Worm (Caenorhabditis elegans) whole organism, early embryonic: ENCODE measurements around the gene C04C11.25.

Experiments used
- B0310.2 ChIP-seq: sonication (generic microtip); optimal IDR thresholded peaks from 2 replicates; lab custom pipeline; 2016; ENCODE audit warnings: mild to moderate bottlenecking, missing genetic modification characterization, missing compliant biosample characterization
- F13C5.2 ChIP-seq: sonication (generic microtip); optimal IDR thresholded peaks from 2 replicates; lab custom pipeline; 2017; ENCODE audit warnings: mild to moderate bottlenecking, missing genetic modification characterization, inconsistent platforms, missing compliant biosample characterization
- aly-1 ChIP-seq: sonication (generic microtip); optimal IDR thresholded peaks from 2 replicates; lab custom pipeline; 2016; ENCODE audit warnings: missing genetic modification characterization, missing compliant biosample characterization
- ama-1 ChIP-seq: fragments of 150-350 bp; optimal IDR thresholded peaks from 2 replicates; lab custom pipeline; 2014
- ceh-13 ChIP-seq: fragments of 200-800 bp; sonication (Bioruptor generic); optimal IDR thresholded peaks from 2 replicates; lab custom pipeline; 2018; ENCODE audit warnings: mild to moderate bottlenecking, missing genetic modification characterization, missing compliant biosample characterization
- ceh-36 ChIP-seq: sonication (generic microtip); optimal IDR thresholded peaks from 2 replicates; lab custom pipeline; 2016; ENCODE audit warnings: missing genetic modification characterization, inconsistent platforms, missing compliant biosample characterization
- ets-7 ChIP-seq: sonication (generic microtip); optimal IDR thresholded peaks from 2 replicates; lab custom pipeline; 2016; ENCODE audit warnings: missing genotype, missing genetic modification characterization, missing compliant biosample characterization
- flt-1 ChIP-seq: fragments of 200-800 bp; sonication (Bioruptor generic); IDR thresholded peaks from 2 replicates; pipeline ENCODE4 v1.3.6; 2022; ENCODE audit warnings: missing genetic modification characterization, missing compliant biosample characterization
- hmbx-1 ChIP-seq: sonication (generic microtip); optimal IDR thresholded peaks from 2 replicates; lab custom pipeline; 2016; ENCODE audit warnings: mild to moderate bottlenecking, missing genetic modification characterization, missing compliant biosample characterization
- hmg-4 ChIP-seq: fragments of 200-800 bp; sonication (Bioruptor generic); optimal IDR thresholded peaks from 2 replicates; lab custom pipeline; 2018; ENCODE audit warnings: mild to moderate bottlenecking, missing genetic modification characterization, missing compliant biosample characterization
- hnd-1 ChIP-seq: sonication (generic microtip); optimal IDR thresholded peaks from 2 replicates; lab custom pipeline; 2016; ENCODE audit warnings: missing genetic modification characterization, missing compliant biosample characterization
- pes-1 ChIP-seq: fragments of 200-800 bp; sonication (Bioruptor generic); IDR thresholded peaks from 2 replicates; pipeline ENCODE4 v1.3.6; 2022; ENCODE audit warnings: missing genetic modification reagents, missing genetic modification characterization, missing compliant biosample characterization
- scrt-1 ChIP-seq: fragments of 200-800 bp; sonication (Bioruptor generic); IDR thresholded peaks from 2 replicates; pipeline ENCODE4 v1.3.6; 2022; ENCODE audit warnings: missing genetic modification characterization, missing compliant biosample characterization
- sea-1 ChIP-seq: fragments of 200-800 bp; sonication (Bioruptor generic); conservative IDR thresholded peaks from 2 replicates; pipeline ENCODE4 v1.3.6; 2022; ENCODE audit warnings: missing genetic modification characterization, missing compliant biosample characterization
- tbx-11 ChIP-seq: fragments of 200-800 bp; sonication (Bioruptor generic); IDR thresholded peaks from 2 replicates; pipeline ENCODE4 v1.3.6; 2022; ENCODE audit warnings: missing genetic modification characterization, missing compliant biosample characterization
- tbx-37 ChIP-seq: fragments of 200-800 bp; sonication (Bioruptor generic); conservative IDR thresholded peaks from 2 replicates; pipeline ENCODE4 v1.3.6; 2022; ENCODE audit warnings: missing genetic modification reagents, missing genetic modification characterization, missing compliant biosample characterization
- tra-4 ChIP-seq: sonication (generic microtip); optimal IDR thresholded peaks from 2 replicates; lab custom pipeline; 2017; ENCODE audit warnings: missing genetic modification characterization, missing compliant biosample characterization

The C04C11.25 gene

ce11 chrX:13977439-13978118 is 37.7 kb downstream of the C04C11.25 start, which contains the start of gene F48F7.6:
Gene F48F7.6 (plus strand): TSS chrX:13977829.
- TF ChIP-seq tbx-11 (GFP tag; lab: Robert Waterston, UW): no peak
- TF ChIP-seq B0310.2 (tag; lab: Kevin White, UChicago): no peak
- TF ChIP-seq F13C5.2 (tag; lab: Kevin White, UChicago): peak; percentile 50
- no peak for TF ChIP-seq sea-1 (GFP tag; lab: Robert Waterston, UW)
- TF ChIP-seq scrt-1 (GFP tag; lab: Robert Waterston, UW): no peak
- TF ChIP-seq pes-1: no peak
- no peak for TF ChIP-seq tbx-37
- peak; percentile 72 for TF ChIP-seq hmg-4 (GFP tag; lab: Kevin White, UChicago)
- TF ChIP-seq aly-1 (tag; lab: Kevin White, UChicago): peak; percentile 60
- peak; percentile 40; the same call in 1 of the 2 replicates for TF ChIP-seq flt-1 (GFP tag; lab: Robert Waterston, UW)

DNA sequence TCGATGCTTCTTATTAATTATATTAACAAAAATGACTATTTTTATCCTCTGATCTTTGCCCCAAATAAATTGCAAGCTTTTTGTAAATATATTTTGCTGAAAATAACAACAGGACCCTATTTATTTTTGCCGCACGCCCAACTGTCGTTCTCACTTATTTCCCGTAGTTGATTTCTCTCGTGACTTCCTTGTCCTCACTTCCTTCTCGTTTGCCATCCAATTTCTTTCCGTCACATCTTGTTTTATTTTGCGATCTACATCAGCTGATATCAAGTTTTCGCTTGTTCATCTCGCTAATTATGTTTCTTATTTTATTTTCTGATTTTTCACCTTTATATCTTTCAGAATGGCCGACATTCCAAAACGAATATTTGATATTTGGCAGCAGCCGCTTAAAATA is 40.0 kb downstream of the C04C11.25 start, which contains the start of gene F48F7.5:
Gene F48F7.5 (plus strand): TSS at position 340 of the 400 bp plus-strand sequence.
- TF ChIP-seq F13C5.2 (tag; lab: Kevin White, UChicago): no peak
- no peak for TF ChIP-seq ceh-13

DNA sequence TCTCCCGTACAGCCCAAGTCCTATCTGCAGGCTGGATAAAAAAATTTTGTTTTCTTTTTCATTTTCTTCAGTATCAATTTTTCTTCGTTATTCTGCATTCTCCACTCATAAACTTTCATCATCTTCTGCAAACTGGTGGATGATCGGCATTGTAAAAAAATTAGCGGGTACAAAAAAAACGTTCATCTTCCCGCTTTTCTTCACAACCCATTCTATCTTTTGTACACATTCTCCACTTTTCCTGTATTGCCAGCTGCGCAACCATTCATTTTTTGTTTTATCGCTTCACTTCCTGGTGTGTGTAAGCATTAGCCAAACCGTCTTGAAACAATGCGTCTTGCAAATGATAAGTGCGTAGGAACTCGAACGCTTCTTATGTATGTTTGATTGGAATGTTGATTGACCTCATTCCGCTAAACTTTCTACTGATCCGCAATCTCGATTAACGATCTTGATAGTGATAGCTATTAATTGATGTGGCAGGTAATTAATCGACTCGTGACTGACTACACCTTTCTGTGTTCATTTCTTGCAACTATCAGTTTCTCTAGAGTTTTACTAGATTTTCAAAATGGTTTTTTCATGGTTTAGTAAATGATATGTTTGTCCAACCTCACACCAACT is 40.7 kb downstream of the C04C11.25 start:
- TF ChIP-seq B0310.2 (tag; lab: Kevin White, UChicago) (no peak), aly-1 (tag; lab: Kevin White, UChicago) (no peak), tbx-37 (no peak), tra-4 (tag; lab: Kevin White, UChicago) (no peak)

ce11 chrX:13973769-13974168 is 41.5 kb downstream of the C04C11.25 start:
- no peak for TF ChIP-seq ets-7 (tag; lab: Kevin White, UChicago)
- no peak for TF ChIP-seq F13C5.2 (tag; lab: Kevin White, UChicago)
- TF ChIP-seq aly-1 (tag; lab: Kevin White, UChicago): no peak
- no peak for TF ChIP-seq ceh-13
- TF ChIP-seq sea-1 (GFP tag; lab: Robert Waterston, UW): no peak
- TF ChIP-seq tbx-11 (GFP tag; lab: Robert Waterston, UW): no peak
- no peak for TF ChIP-seq pes-1
- TF ChIP-seq ceh-36 (tag; lab: Kevin White, UChicago): no peak
- no peak for TF ChIP-seq B0310.2 (tag; lab: Kevin White, UChicago)
- no peak for TF ChIP-seq hmbx-1 (tag; lab: Kevin White, UChicago)
- no peak for TF ChIP-seq tra-4 (tag; lab: Kevin White, UChicago)
- TF ChIP-seq flt-1 (GFP tag; lab: Robert Waterston, UW): no peak
- TF ChIP-seq scrt-1 (GFP tag; lab: Robert Waterston, UW): no peak
- no peak for TF ChIP-seq ama-1
- no peak for TF ChIP-seq tbx-37
- TF ChIP-seq hnd-1 (tag; lab: Kevin White, UChicago): no peak
- no peak for TF ChIP-seq hmg-4 (GFP tag; lab: Kevin White, UChicago)

DNA sequence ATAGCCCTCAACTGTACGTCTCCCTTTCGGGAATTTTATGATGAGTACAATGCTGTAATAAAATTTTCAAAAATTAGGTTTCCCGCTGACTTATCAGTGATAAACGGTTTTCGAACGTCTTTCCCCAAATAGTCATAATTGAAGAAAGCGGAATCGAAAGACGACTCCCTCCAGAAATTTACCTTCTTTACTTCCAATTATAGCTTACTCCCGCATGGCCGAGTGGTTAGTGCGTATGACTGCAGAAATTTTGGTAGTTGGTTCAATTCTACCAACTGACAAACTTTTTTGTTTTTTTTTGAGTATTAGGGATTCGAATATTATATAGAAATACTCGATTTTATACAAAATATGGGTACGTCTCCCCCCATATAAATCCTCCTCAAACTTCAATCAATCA is 42.2 kb downstream of the C04C11.25 start:
- TF ChIP-seq sea-1 (GFP tag; lab: Robert Waterston, UW) (0 out of 2 replicates have a peak, but pooled peaks have one; percentile 7), tbx-37 (0 out of 2 replicates have a peak, but pooled peaks have one; percentile 34), flt-1 (GFP tag; lab: Robert Waterston, UW) (0 out of 2 replicates have a peak, but pooled peaks have one; percentile 4), pes-1 (peak; percentile 15; the same call in 1 of the 2 replicates)

ce11 chrX:13969257-13969968 is 45.9 kb downstream of the C04C11.25 start:
- TF ChIP-seq tbx-37: 0 out of 2 replicates have a peak, but pooled peaks have one; percentile 7
- TF ChIP-seq flt-1 (GFP tag; lab: Robert Waterston, UW): no peak
- peak; percentile 74 for TF ChIP-seq hmg-4 (GFP tag; lab: Kevin White, UChicago)

DNA sequence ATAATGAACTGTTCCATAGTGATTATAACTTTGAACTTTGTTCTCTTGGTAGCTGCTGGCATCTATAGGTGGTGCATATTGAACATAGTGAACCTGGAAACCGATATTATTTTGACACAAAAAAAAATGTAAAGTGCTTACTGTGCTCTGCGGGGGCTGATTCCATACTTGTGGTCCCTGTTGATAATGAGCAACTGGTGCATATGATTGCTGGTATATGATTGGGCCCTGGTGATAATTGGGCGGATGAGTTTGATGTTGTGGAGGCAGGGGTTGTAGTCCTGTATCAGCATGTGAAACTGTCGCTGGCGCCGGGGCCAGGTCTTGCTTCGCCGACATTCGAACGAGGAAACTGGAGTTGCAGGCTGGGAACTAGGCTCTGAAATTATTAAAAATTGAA is 47.0 kb downstream of the C04C11.25 start, which contains the start of gene pqn-39:
Gene pqn-39 (minus strand): TSS at position 385 of the 400 bp plus-strand sequence.
- TF ChIP-seq hnd-1 (tag; lab: Kevin White, UChicago) (no peak), pes-1 (no peak), ets-7 (tag; lab: Kevin White, UChicago) (no peak), flt-1 (GFP tag; lab: Robert Waterston, UW) (no peak), ama-1 (no peak), hmbx-1 (tag; lab: Kevin White, UChicago) (no peak), ceh-13 (no peak), tra-4 (tag; lab: Kevin White, UChicago) (no peak), tbx-11 (GFP tag; lab: Robert Waterston, UW) (no peak), scrt-1 (GFP tag; lab: Robert Waterston, UW) (no peak), ceh-36 (tag; lab: Kevin White, UChicago) (no peak), F13C5.2 (tag; lab: Kevin White, UChicago) (no peak), tbx-37 (no peak), hmg-4 (GFP tag; lab: Kevin White, UChicago) (no peak), aly-1 (tag; lab: Kevin White, UChicago) (no peak), sea-1 (GFP tag; lab: Robert Waterston, UW) (no peak), B0310.2 (tag; lab: Kevin White, UChicago) (no peak)
